Fruit fly (Drosophila melanogaster): Measurements from ENCODE around the gene Tmep.
A peak's percentile ranks its signal among the peaks of the same experiment; 100 is the strongest.

The Tmep gene

dm6 chr3L:1569162-1569965 lies at the start of gene Tmep:
Tmep (plus strand) TSS chr3L:1569181.
- TF ChIP-seq Hr96 (GFP tag; optimal IDR thresholded peaks at IDR 0.05) (no peak), kay (GFP tag; ENCODE audit: borderline replicate concordance) (no peak), CG12768 (GFP tag; optimal IDR thresholded peaks at IDR 0.05) (no peak), Mnt (GFP tag; optimal IDR thresholded peaks at IDR 0.05) (peak; percentile 5), pad (GFP tag; optimal IDR thresholded peaks at IDR 0.05) (no peak), bab1 (GFP tag; optimal IDR thresholded peaks at IDR 0.05) (no peak), toe (GFP tag; optimal IDR thresholded peaks at IDR 0.05) (no peak), CG7101 (tag; optimal IDR thresholded peaks at IDR 0.05) (no peak), CG14711 (tag; optimal IDR thresholded peaks at IDR 0.05) (no peak), cic (GFP tag; optimal IDR thresholded peaks at IDR 0.05) (peak; percentile 63), tj (GFP tag; optimal IDR thresholded peaks at IDR 0.05) (peak; percentile 61), ovo (GFP tag; optimal IDR thresholded peaks at IDR 0.05) (no peak), CG7045 (GFP tag; optimal IDR thresholded peaks at IDR 0.05) (no peak)

- TF ChIP-seq pad (GFP tag; optimal IDR thresholded peaks at IDR 0.05) (no peak), cic (GFP tag; optimal IDR thresholded peaks at IDR 0.05) (no peak), CG7101 (tag; optimal IDR thresholded peaks at IDR 0.05) (no peak), Hr96 (GFP tag; optimal IDR thresholded peaks at IDR 0.05) (no peak), CG7045 (GFP tag; optimal IDR thresholded peaks at IDR 0.05) (no peak), Clk (GFP tag; optimal IDR thresholded peaks at IDR 0.05) (no peak), Crg-1 (GFP tag; optimal IDR thresholded peaks at IDR 0.05) (no peak), Mnt (GFP tag; optimal IDR thresholded peaks at IDR 0.05) (no peak), CG12768 (GFP tag; optimal IDR thresholded peaks at IDR 0.05) (no peak), CG33017 (tag; optimal IDR thresholded peaks at IDR 0.05) (no peak), CG1620 (GFP tag; optimal IDR thresholded peaks at IDR 0.05) (no peak)
Measured at dm6 chr3L:1531159-1531558, 37.8 kb upstream of the Tmep start, which contains the start of gene Ir62a. Ir62a (minus strand) TSS chr3L:1531259.

dm6 chr3L:1533699-1534431 lies 35.1 kb upstream of the Tmep start, which contains the start of gene Iml1:
Iml1 (minus strand) TSS chr3L:1534034.
- TF ChIP-seq Hr96 (GFP tag; optimal IDR thresholded peaks at IDR 0.05) (no peak), CG7045 (GFP tag; optimal IDR thresholded peaks at IDR 0.05) (no peak), cic (GFP tag; optimal IDR thresholded peaks at IDR 0.05) (no peak), Mnt (GFP tag; optimal IDR thresholded peaks at IDR 0.05) (no peak), tj (GFP tag; optimal IDR thresholded peaks at IDR 0.05) (no peak), ovo (GFP tag; optimal IDR thresholded peaks at IDR 0.05) (no peak), CG1620 (GFP tag; optimal IDR thresholded peaks at IDR 0.05) (no peak), kay (GFP tag; ENCODE audit: borderline replicate concordance) (no peak), CG5204 (GFP tag; optimal IDR thresholded peaks at IDR 0.05) (no peak), toe (GFP tag; optimal IDR thresholded peaks at IDR 0.05) (no peak), CG14711 (tag; optimal IDR thresholded peaks at IDR 0.05) (peak; percentile 27), CG7101 (tag; optimal IDR thresholded peaks at IDR 0.05) (peak; percentile 49), Clk (GFP tag; optimal IDR thresholded peaks at IDR 0.05) (no peak), bab1 (GFP tag; optimal IDR thresholded peaks at IDR 0.05) (peak; percentile 14), cnc (optimal IDR thresholded peaks at IDR 0.05) (no peak), CG12768 (GFP tag; optimal IDR thresholded peaks at IDR 0.05) (no peak), CG33017 (tag; optimal IDR thresholded peaks at IDR 0.05) (peak; percentile 17), CG11617 (GFP tag; optimal IDR thresholded peaks at IDR 0.05) (peak; percentile 42), Crg-1 (GFP tag; optimal IDR thresholded peaks at IDR 0.05) (peak; percentile 12), pad (GFP tag; optimal IDR thresholded peaks at IDR 0.05) (no peak)

dm6 chr3L:1536487-1537337 lies 32.3 kb upstream of the Tmep start, which contains the start of the genes CG12091 and pns:
CG12091 (minus strand) TSS chr3L:1536835.
pns (plus strand) TSS chr3L:1537137.
- TF ChIP-seq cic (GFP tag; optimal IDR thresholded peaks at IDR 0.05) (peak; percentile 40), toe (GFP tag; optimal IDR thresholded peaks at IDR 0.05) (peak; percentile 80), bab1 (GFP tag; optimal IDR thresholded peaks at IDR 0.05) (peak; percentile 63), ovo (GFP tag; optimal IDR thresholded peaks at IDR 0.05) (peak; percentile 67), CG1620 (GFP tag; optimal IDR thresholded peaks at IDR 0.05) (peak; percentile 50), pad (GFP tag; optimal IDR thresholded peaks at IDR 0.05) (peak; percentile 72), Mnt (GFP tag; optimal IDR thresholded peaks at IDR 0.05) (peak; percentile 60), kay (GFP tag; ENCODE audit: borderline replicate concordance) (no peak), Crg-1 (GFP tag; optimal IDR thresholded peaks at IDR 0.05) (peak; percentile 59), CG7045 (GFP tag; optimal IDR thresholded peaks at IDR 0.05) (peak; percentile 59), CG11617 (GFP tag; optimal IDR thresholded peaks at IDR 0.05) (peak; percentile 50), CG5204 (GFP tag; optimal IDR thresholded peaks at IDR 0.05) (no peak), CG12768 (GFP tag; optimal IDR thresholded peaks at IDR 0.05) (peak; percentile 24), CG33017 (tag; optimal IDR thresholded peaks at IDR 0.05) (no peak), cnc (optimal IDR thresholded peaks at IDR 0.05) (no peak), Clk (GFP tag; optimal IDR thresholded peaks at IDR 0.05) (peak; percentile 46), CG14711 (tag; optimal IDR thresholded peaks at IDR 0.05) (peak; percentile 45), tj (GFP tag; optimal IDR thresholded peaks at IDR 0.05) (peak; percentile 28), Hr96 (GFP tag; optimal IDR thresholded peaks at IDR 0.05) (peak; percentile 57), CG7101 (tag; optimal IDR thresholded peaks at IDR 0.05) (peak; percentile 41)

Data from whole organism, adult.